Worm (Caenorhabditis elegans) whole organism, late embryonic: ENCODE results near the gene T24E12.1.

Source experiments
- C38D4.7 ChIP-seq: fragments of 200-800 bp; sonication (Bioruptor generic); optimal IDR thresholded peaks from 2 replicates; lab custom pipeline; 2018; ENCODE audit warnings: mild to moderate bottlenecking, missing genetic modification characterization, moderate library complexity, missing compliant biosample characterization
- ama-1 ChIP-seq: fragments of 150-350 bp; optimal IDR thresholded peaks from 2 replicates; lab custom pipeline; 2014
- ceh-30 ChIP-seq: fragments of 150-350 bp; optimal IDR thresholded peaks from 2 replicates; lab custom pipeline; 2014; ENCODE audit warnings: missing biosample characterization, missing genetic modification characterization
- ceh-9 ChIP-seq: sonication (generic microtip); optimal IDR thresholded peaks from 2 replicates; lab custom pipeline; 2016; ENCODE audit warnings: mild to moderate bottlenecking, missing genetic modification characterization, inconsistent platforms, missing compliant biosample characterization
- elt-2 ChIP-seq: sonication (generic microtip); optimal IDR thresholded peaks from 2 replicates; lab custom pipeline; 2016; ENCODE audit warnings: missing genetic modification reagents, missing genetic modification characterization, missing compliant biosample characterization
- fkh-10 ChIP-seq: fragments of 150-350 bp; optimal IDR thresholded peaks from 2 replicates; lab custom pipeline; 2014; ENCODE audit warnings: missing biosample characterization, missing genetic modification reagents, missing genetic modification characterization
- nhr-11 ChIP-seq: fragments of 150-350 bp; optimal IDR thresholded peaks from 2 replicates; lab custom pipeline; 2014; ENCODE audit warnings: missing biosample characterization, missing genetic modification characterization
- pag-3 ChIP-seq: sonication (generic microtip); optimal IDR thresholded peaks from 2 replicates; lab custom pipeline; 2016; ENCODE audit warnings: missing compliant biosample characterization, missing genetic modification characterization, borderline replicate concordance
- pat-9 ChIP-seq: fragments of 200-800 bp; sonication (Bioruptor generic); optimal IDR thresholded peaks from 2 replicates; lab custom pipeline; 2018; ENCODE audit warnings: mild to moderate bottlenecking, missing genetic modification characterization, moderate library complexity, missing compliant biosample characterization
- pha-4 ChIP-seq: fragments of 150-350 bp; optimal IDR thresholded peaks from 2 replicates; lab custom pipeline; 2018; ENCODE audit warnings: missing biosample characterization, missing genetic modification reagents, missing genetic modification characterization
- pqm-1 ChIP-seq: sonication (generic microtip); optimal IDR thresholded peaks from 2 replicates; lab custom pipeline; 2016; ENCODE audit warnings: missing genetic modification characterization, missing compliant biosample characterization

ce11 chrII:3829623-3830022 lies 44.3 kb downstream of the T24E12.1 start:
- no peak for TF ChIP-seq elt-2 (tag; lab: Kevin White, UChicago)
- no peak for TF ChIP-seq ceh-9 (tag; lab: Kevin White, UChicago)
- TF ChIP-seq C38D4.7 (GFP tag; lab: Kevin White, UChicago), result no peak
- no peak for TF ChIP-seq fkh-10
- TF ChIP-seq nhr-11 (tag; lab: Kevin White, UChicago), result no peak
- no peak for TF ChIP-seq ceh-30 (tag; lab: Kevin White, UChicago)
- no peak for TF ChIP-seq pha-4 (tag; lab: Kevin White, UChicago)
- no peak for TF ChIP-seq pag-3 (tag; lab: Kevin White, UChicago)
- no peak for TF ChIP-seq ama-1 (lab: Kevin White, UChicago)
- TF ChIP-seq pqm-1 (tag; lab: Kevin White, UChicago), result no peak
- TF ChIP-seq pat-9 (tag; lab: Kevin White, UChicago), result no peak
